Worm (Caenorhabditis elegans) whole organism, young adult: Measurements from ENCODE around the gene cwp-4.

Experiments
- C17E4.6 ChIP-seq: fragments of 200-800 bp; sonication (Bioruptor generic); IDR thresholded peaks from 2 replicates; pipeline ENCODE4 v1.3.6; 2022; ENCODE audit warnings: missing genetic modification reagents, missing genetic modification characterization, missing compliant biosample characterization
- F57A8.1 ChIP-seq: fragments of 200-800 bp; sonication (Bioruptor generic); optimal IDR thresholded peaks from 2 replicates; lab custom pipeline; 2018; ENCODE audit warnings: mild to moderate bottlenecking, missing genetic modification characterization, moderate library complexity, missing compliant biosample characterization
- K11D2.4 ChIP-seq: fragments of 200-800 bp; sonication (Bioruptor generic); IDR thresholded peaks from 2 replicates; pipeline ENCODE4 v1.3.6; 2022; ENCODE audit warnings: missing genetic modification reagents, missing genetic modification characterization, missing compliant biosample characterization
- Y53G8AR.9 ChIP-seq: fragments of 200-800 bp; sonication (Bioruptor generic); conservative IDR thresholded peaks from 2 replicates; pipeline ENCODE4 v1.3.6; 2022; ENCODE audit warnings: missing genetic modification reagents, missing genetic modification characterization, missing compliant biosample characterization
- ZK185.1 ChIP-seq: sonication (generic microtip); optimal IDR thresholded peaks from 2 replicates; lab custom pipeline; 2016; ENCODE audit warnings: mild to moderate bottlenecking, missing genetic modification characterization, missing compliant biosample characterization; ENCODE audit not compliant: poor library complexity, severe bottlenecking
- ama-1 ChIP-seq, 3 experiments: fragments of 150-350 bp in 1 of 3; sonication (generic microtip) in 2 of 3; optimal IDR thresholded peaks; 2 replicates each; lab custom pipeline; 2014 to 2018; ENCODE audit warnings: missing biosample characterization in 2 of 3, missing genetic modification characterization in 2 of 3, missing genetic modification reagents in 2 of 3
- bed-2 ChIP-seq: fragments of 200-800 bp; sonication (Bioruptor generic); IDR thresholded peaks from 2 replicates; pipeline ENCODE4 v1.3.6; 2022; ENCODE audit warnings: missing genetic modification reagents, missing genetic modification characterization, missing compliant biosample characterization
- cebp-1 ChIP-seq, 2 experiments: fragments of 200-800 bp in 1 of 2; sonication (Bioruptor generic) in 1 of 2; sonication (generic microtip) in 1 of 2; IDR thresholded peaks in 1 of 2; optimal IDR thresholded peaks in 1 of 2; 2 replicates each; pipeline versions ENCODE4 v1.3.6 to Lab custom; 2017 to 2022; ENCODE audit warnings: missing compliant biosample characterization in 2 of 2, missing genetic modification characterization in 2 of 2, mild to moderate bottlenecking in 1 of 2, missing genetic modification reagents in 1 of 2, moderate library complexity in 1 of 2
- ceh-100 ChIP-seq: fragments of 200-800 bp; sonication (Bioruptor generic); IDR thresholded peaks from 2 replicates; pipeline ENCODE4 v1.3.6; 2022; ENCODE audit warnings: missing genetic modification reagents, missing genetic modification characterization, missing compliant biosample characterization
- ceh-27 ChIP-seq: fragments of 200-800 bp; sonication (Bioruptor generic); optimal IDR thresholded peaks from 2 replicates; lab custom pipeline; 2018; ENCODE audit warnings: mild to moderate bottlenecking, missing genetic modification characterization, moderate library complexity, missing compliant biosample characterization
- ceh-79 ChIP-seq: sonication (generic microtip); optimal IDR thresholded peaks from 2 replicates; lab custom pipeline; 2017; ENCODE audit warnings: mild to moderate bottlenecking, missing genetic modification characterization, missing compliant biosample characterization
- dox-1 ChIP-seq: fragments of 200-800 bp; sonication (Bioruptor generic); IDR thresholded peaks from 2 replicates; pipeline ENCODE4 v1.3.6; 2022; ENCODE audit warnings: missing genetic modification reagents, missing genetic modification characterization, missing compliant biosample characterization
- dpl-1 ChIP-seq: fragments of 150-350 bp; optimal IDR thresholded peaks from 2 replicates; lab custom pipeline; 2014; ENCODE audit warnings: missing biosample characterization, missing genetic modification reagents, missing genetic modification characterization
- ets-4 ChIP-seq: fragments of 200-800 bp; sonication (Bioruptor generic); optimal IDR thresholded peaks from 2 replicates; lab custom pipeline; 2018; ENCODE audit warnings: mild to moderate bottlenecking, missing genetic modification characterization, missing compliant biosample characterization
- fkh-3 ChIP-seq: sonication (generic microtip); optimal IDR thresholded peaks from 2 replicates; lab custom pipeline; 2016; ENCODE audit warnings: mild to moderate bottlenecking, missing genetic modification characterization, missing compliant biosample characterization
- gei-17 ChIP-seq: fragments of 200-800 bp; sonication (Bioruptor generic); optimal IDR thresholded peaks from 2 replicates; lab custom pipeline; 2018; ENCODE audit warnings: mild to moderate bottlenecking, missing genetic modification characterization, missing compliant biosample characterization
- hlh-12 ChIP-seq: sonication (generic microtip); optimal IDR thresholded peaks from 2 replicates; lab custom pipeline; 2016; ENCODE audit warnings: missing genetic modification characterization, missing compliant biosample characterization
- hrde-1 ChIP-seq: sonication (generic microtip); optimal IDR thresholded peaks from 2 replicates; lab custom pipeline; 2016; ENCODE audit warnings: missing genetic modification characterization, mild to moderate bottlenecking, missing compliant biosample characterization, moderate library complexity, missing genotype, missing genetic modification reagents, borderline replicate concordance
- lag-1 ChIP-seq: fragments of 200-800 bp; sonication (Bioruptor generic); IDR thresholded peaks from 2 replicates; pipeline ENCODE4 v1.3.6; 2022; ENCODE audit warnings: missing genetic modification reagents, missing genetic modification characterization, missing compliant biosample characterization
- lin-35 ChIP-seq, 3 experiments: fragments of 150-350 bp in 2 of 3; sonication (generic microtip) in 1 of 3; optimal IDR thresholded peaks; 2 replicates each; lab custom pipeline; 2014 to 2018; ENCODE audit warnings: missing biosample characterization in 3 of 3, missing genetic modification characterization in 3 of 3, missing genetic modification reagents in 3 of 3
- lin-40 ChIP-seq: sonication (generic microtip); optimal IDR thresholded peaks from 2 replicates; lab custom pipeline; 2016; ENCODE audit warnings: missing genetic modification characterization, mild to moderate bottlenecking, missing compliant biosample characterization, missing genotype, missing genetic modification reagents
- madf-10 ChIP-seq: sonication (generic microtip); optimal IDR thresholded peaks from 2 replicates; lab custom pipeline; 2016; ENCODE audit warnings: mild to moderate bottlenecking, missing genetic modification characterization, missing compliant biosample characterization
- mcd-1 ChIP-seq: fragments of 200-800 bp; sonication (Bioruptor generic); IDR thresholded peaks from 2 replicates; pipeline ENCODE4 v1.3.6; 2022; ENCODE audit warnings: missing genetic modification reagents, missing genetic modification characterization, missing compliant biosample characterization
- nhr-27 ChIP-seq: fragments of 200-800 bp; sonication (Bioruptor generic); optimal IDR thresholded peaks from 2 replicates; lab custom pipeline; 2018; ENCODE audit warnings: mild to moderate bottlenecking, missing genetic modification characterization, moderate library complexity, missing compliant biosample characterization
- nhr-80 ChIP-seq: sonication (generic microtip); optimal IDR thresholded peaks from 2 replicates; lab custom pipeline; 2016; ENCODE audit warnings: missing genetic modification characterization, missing compliant biosample characterization
- nhr-90 ChIP-seq: sonication (generic microtip); optimal IDR thresholded peaks from 2 replicates; lab custom pipeline; 2016; ENCODE audit warnings: missing genotype, mild to moderate bottlenecking, missing genetic modification characterization, missing compliant biosample characterization
- rcor-1 ChIP-seq: fragments of 200-800 bp; sonication (Bioruptor generic); IDR thresholded peaks from 2 replicates; pipeline ENCODE4 v1.3.6; 2022; ENCODE audit warnings: missing genetic modification reagents, missing genetic modification characterization, missing compliant biosample characterization
- repo-1 ChIP-seq: sonication (generic microtip); optimal IDR thresholded peaks from 2 replicates; lab custom pipeline; 2017; ENCODE audit warnings: mild to moderate bottlenecking, missing genetic modification characterization, missing compliant biosample characterization
- snpc-3.4 ChIP-seq: sonication (generic microtip); optimal IDR thresholded peaks from 2 replicates; lab custom pipeline; 2017; ENCODE audit warnings: missing genetic modification characterization, mild to moderate bottlenecking, missing compliant biosample characterization, antibody characterized with exemption, moderate library complexity, missing genotype, missing genetic modification reagents
- sptf-2 ChIP-seq: fragments of 200-800 bp; sonication (Bioruptor generic); optimal IDR thresholded peaks from 2 replicates; lab custom pipeline; 2018; ENCODE audit warnings: mild to moderate bottlenecking, missing genetic modification characterization, missing compliant biosample characterization
- unc-130 ChIP-seq: sonication (generic microtip); optimal IDR thresholded peaks from 2 replicates; lab custom pipeline; 2016; ENCODE audit warnings: missing genetic modification reagents, missing genetic modification characterization, missing compliant biosample characterization
- unc-62 ChIP-seq: fragments of 150-350 bp; optimal IDR thresholded peaks from 2 replicates; lab custom pipeline; 2014; ENCODE audit warnings: missing biosample characterization, missing genetic modification reagents, missing genetic modification characterization
- xnd-1 ChIP-seq: sonication (generic microtip); optimal IDR thresholded peaks from 2 replicates; lab custom pipeline; 2016; ENCODE audit warnings: missing genotype, missing genetic modification reagents, missing genetic modification characterization, missing compliant biosample characterization
- zfh-2 ChIP-seq: fragments of 200-800 bp; sonication (Bioruptor generic); conservative IDR thresholded peaks from 2 replicates; pipeline ENCODE4 v1.3.6; 2022; ENCODE audit warnings: missing genetic modification reagents, missing genetic modification characterization, missing compliant biosample characterization

The cwp-4 gene

DNA sequence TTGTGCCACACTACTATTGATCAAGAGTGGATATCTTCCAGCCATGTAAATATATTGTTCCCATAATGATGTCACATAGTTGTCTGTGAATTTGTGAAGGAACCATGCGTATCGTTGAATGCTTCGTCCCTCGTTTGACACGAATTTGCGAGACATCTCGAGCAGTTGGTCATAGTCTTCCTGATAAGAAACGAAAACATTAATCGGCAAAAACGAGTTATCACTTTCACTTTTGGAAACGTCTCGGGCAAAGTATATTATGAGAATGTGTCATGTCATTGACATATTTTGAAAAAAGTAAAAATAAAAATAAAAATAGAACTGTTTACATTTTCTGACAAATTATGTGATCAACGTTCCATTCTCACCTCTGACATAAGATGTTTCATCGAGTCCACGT is 27.0 kb upstream of the cwp-4 start:
- TF ChIP-seq unc-62 (GFP tag; lab: Kevin White, UChicago): peak; percentile 32
- TF ChIP-seq nhr-80 (tag; lab: Kevin White, UChicago): peak; percentile 73
- peak; percentile 46; the same call in 1 of the 2 replicates for TF ChIP-seq dox-1 (GFP tag; lab: Robert Waterston, UW)
- no peak for TF ChIP-seq ceh-100 (GFP tag; lab: Robert Waterston, UW)
- TF ChIP-seq, all 124 proteins: peak for 3

DNA sequence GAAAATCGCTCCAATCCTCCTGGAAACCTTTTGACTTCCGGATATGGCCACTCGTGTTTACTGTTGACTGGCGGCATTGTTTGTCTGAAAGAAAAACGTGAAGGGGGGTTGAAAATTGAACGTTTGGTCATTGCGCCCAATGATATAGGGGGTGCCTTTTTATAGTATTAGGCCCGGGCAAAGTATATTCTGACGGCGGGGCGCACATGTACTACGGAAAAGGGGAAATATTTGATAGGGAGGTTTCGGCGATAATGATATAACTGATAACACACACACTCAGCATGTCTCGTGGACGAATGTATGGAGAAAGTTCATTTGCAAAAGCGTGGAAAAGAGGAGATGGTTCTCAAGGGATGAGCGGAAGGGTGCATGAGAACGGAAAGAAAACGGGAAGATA is 25.8 kb upstream of the cwp-4 start, which contains the start of gene cpt-4:
Gene cpt-4, minus strand, starts transcription at position 84 of the 400 bp plus-strand sequence.
- TF ChIP-seq nhr-80 (tag; lab: Kevin White, UChicago): peak; percentile 84
- no peak for TF ChIP-seq lin-40 (tag; lab: Kevin White, UChicago)
- no peak for TF ChIP-seq gei-17
- TF ChIP-seq xnd-1 (tag; lab: Kevin White, UChicago): no peak
- no peak for TF ChIP-seq K11D2.4 (GFP tag; lab: Robert Waterston, UW)
- TF ChIP-seq F57A8.1 (GFP tag; lab: Kevin White, UChicago): no peak
- TF ChIP-seq dox-1 (GFP tag; lab: Robert Waterston, UW): peak; percentile 55
- peak; percentile 17 for TF ChIP-seq ets-4 (GFP tag; lab: Kevin White, UChicago)
- TF ChIP-seq hrde-1 (tag; lab: Kevin White, UChicago): no peak
- no peak for TF ChIP-seq unc-130
- no peak for TF ChIP-seq C17E4.6 (GFP tag; lab: Robert Waterston, UW)
- TF ChIP-seq madf-10 (tag; lab: Kevin White, UChicago): no peak
- TF ChIP-seq hlh-12 (tag; lab: Kevin White, UChicago): no peak
- TF ChIP-seq cebp-1 (GFP tag; IDR thresholded peaks at IDR 0.05; lab: Robert Waterston, UW): no peak
- TF ChIP-seq cebp-1 (tag; optimal IDR thresholded peaks at IDR 0.05; lab: Kevin White, UChicago): peak; percentile 5

- TF ChIP-seq nhr-80 (tag; lab: Kevin White, UChicago) (peak; percentile 86), mcd-1 (no peak)
These were observed 23.2 kb upstream of the cwp-4 start for ce11 chrV:5030212-5030611.

DNA sequence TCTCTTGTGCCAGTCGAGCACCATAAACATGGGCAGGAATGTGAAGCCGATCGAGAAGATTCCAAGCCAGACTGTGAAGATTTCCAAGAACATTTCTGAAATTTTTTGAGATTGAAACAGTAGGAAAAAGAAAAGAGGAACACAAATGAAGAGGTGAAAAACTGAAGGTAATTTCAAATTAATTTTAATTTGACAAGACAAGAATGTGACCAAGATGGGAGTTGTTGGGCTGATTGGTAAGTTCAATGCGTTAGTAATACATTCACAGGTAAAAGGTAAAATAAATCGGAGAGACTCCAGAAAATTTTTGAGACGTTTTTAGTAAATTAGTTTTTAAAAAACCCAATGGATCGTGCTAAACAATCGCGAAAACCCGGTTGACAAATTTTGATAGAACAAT is 22.7 kb upstream of the cwp-4 start, which contains the start of gene swt-7:
Gene swt-7, minus strand, starts transcription at position 101 of the 400 bp plus-strand sequence.
- TF ChIP-seq bed-2 (GFP tag; lab: Robert Waterston, UW) (no peak), zfh-2 (GFP tag; lab: Robert Waterston, UW) (no peak), lin-35 (GFP tag; optimal IDR thresholded peaks at IDR 0.05; lab: Kevin White, UChicago) (no peak), ceh-100 (GFP tag; lab: Robert Waterston, UW) (no peak), repo-1 (no peak), sptf-2 (no peak), rcor-1 (GFP tag; lab: Robert Waterston, UW) (no peak), nhr-27 (tag; lab: Kevin White, UChicago) (no peak), ceh-27 (no peak), lag-1 (no peak), Y53G8AR.9 (GFP tag; lab: Robert Waterston, UW) (no peak), ama-1 (optimal IDR thresholded peaks at IDR 0.05; lab: Kevin White, UChicago) (no peak), ama-1 (GFP tag; optimal IDR thresholded peaks at IDR 0.05; lab: Kevin White, UChicago) (no peak), nhr-90 (tag; lab: Kevin White, UChicago) (no peak), ZK185.1 (tag; lab: Kevin White, UChicago) (no peak)

DNA sequence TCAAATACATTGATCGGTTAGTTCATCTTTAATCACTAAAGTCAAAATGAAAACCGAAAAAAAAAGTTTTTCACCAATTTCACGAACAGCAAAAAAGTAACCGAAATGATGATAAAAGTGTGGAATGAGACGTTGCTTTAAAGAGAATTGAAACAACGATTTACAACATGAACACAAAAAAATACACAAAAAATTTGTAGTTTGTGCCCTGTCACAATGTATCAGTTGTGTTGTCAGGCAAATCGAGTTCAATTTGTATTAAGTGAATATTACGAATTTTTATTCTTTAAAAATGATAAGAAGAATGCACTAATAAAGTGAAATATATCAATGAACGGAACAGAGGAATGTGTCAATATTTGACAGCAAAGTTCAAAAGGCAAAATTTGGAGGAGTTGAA is 21.7 kb upstream of the cwp-4 start:
- TF ChIP-seq ceh-79 (tag; lab: Kevin White, UChicago) (no peak), dox-1 (GFP tag; lab: Robert Waterston, UW) (no peak), snpc-3.4 (tag; lab: Kevin White, UChicago) (no peak), fkh-3 (tag; lab: Kevin White, UChicago) (no peak), dpl-1 (GFP tag; lab: Kevin White, UChicago) (no peak)
- TF ChIP-seq, all 124 proteins: peak for 0
